Fruit fly (Drosophila melanogaster) whole organism, adult: ENCODE data around the gene app.

Experiments used
- CG11617 ChIP-seq: fragments of 200-800 bp; sonication (Bioruptor generic); optimal IDR thresholded peaks from 2 replicates; lab custom pipeline; 2017; ENCODE audit warnings: mild to moderate bottlenecking, missing biosample characterization, missing genetic modification reagents, missing genetic modification characterization
- CG12768 ChIP-seq: fragments of 200-800 bp; sonication (Bioruptor generic); optimal IDR thresholded peaks from 2 replicates; lab custom pipeline; 2017; ENCODE audit warnings: missing biosample characterization, missing genetic modification characterization, mild to moderate bottlenecking, moderate library complexity, missing genetic modification reagents
- CG14711 ChIP-seq: fragments of 200-800 bp; sonication (Bioruptor generic); optimal IDR thresholded peaks from 2 replicates; lab custom pipeline; 2018; ENCODE audit warnings: missing biosample characterization, mild to moderate bottlenecking, missing genetic modification characterization, moderate library complexity
- CG1620 ChIP-seq: fragments of 200-800 bp; sonication (Bioruptor generic); optimal IDR thresholded peaks from 2 replicates; lab custom pipeline; 2016; ENCODE audit warnings: missing biosample characterization, missing genetic modification characterization
- CG33017 ChIP-seq: fragments of 200-800 bp; sonication (Bioruptor generic); optimal IDR thresholded peaks from 2 replicates; lab custom pipeline; 2018; ENCODE audit warnings: missing biosample characterization, mild to moderate bottlenecking, missing genetic modification characterization, moderate library complexity
- CG5204 ChIP-seq: fragments of 200-800 bp; sonication (Bioruptor generic); optimal IDR thresholded peaks from 2 replicates; lab custom pipeline; 2016; ENCODE audit warnings: missing biosample characterization, missing genetic modification characterization
- CG7045 ChIP-seq: fragments of 200-800 bp; sonication (Bioruptor generic); optimal IDR thresholded peaks from 2 replicates; lab custom pipeline; 2017; ENCODE audit warnings: missing biosample characterization, mild to moderate bottlenecking, missing genetic modification characterization
- Clk ChIP-seq: fragments of 200-800 bp; sonication (Bioruptor generic); optimal IDR thresholded peaks from 2 replicates; lab custom pipeline; 2017; ENCODE audit warnings: missing biosample characterization, missing genetic modification characterization
- Crg-1 ChIP-seq: fragments of 200-800 bp; sonication (Bioruptor generic); optimal IDR thresholded peaks from 2 replicates; lab custom pipeline; 2016; ENCODE audit warnings: missing biosample characterization, missing genetic modification characterization
- Hr96 ChIP-seq: fragments of 200-800 bp; sonication (Bioruptor generic); optimal IDR thresholded peaks from 2 replicates; lab custom pipeline; 2016; ENCODE audit warnings: missing biosample characterization, missing genetic modification characterization
- cnc ChIP-seq, 2 experiments: fragments of >200 bp; optimal IDR thresholded peaks; 2 replicates each; lab custom pipeline; 2017
- kay ChIP-seq: fragments of 200-800 bp; sonication (Bioruptor generic); peaks from one replicate; lab custom pipeline; 2016; ENCODE audit warnings: missing biosample characterization, missing genetic modification characterization, borderline replicate concordance
- tj ChIP-seq: fragments of 200-800 bp; sonication (Bioruptor generic); optimal IDR thresholded peaks from 3 replicates; lab custom pipeline; 2017; ENCODE audit warnings: missing biosample characterization, mild to moderate bottlenecking, missing genetic modification characterization, moderate library complexity
- toe ChIP-seq: fragments of 200-800 bp; sonication (Bioruptor generic); optimal IDR thresholded peaks from 2 replicates; lab custom pipeline; 2016; ENCODE audit warnings: missing biosample characterization, missing genetic modification characterization

dm6 chr3L:12310505-12310904 is 43.9 kb upstream of the app start, which contains the start of gene CG44355:
- TF ChIP-seq tj (GFP tag; lab: Kevin White, UChicago) (no peak), cnc (optimal IDR thresholded peaks at IDR 0.05; lab: Kevin White, UChicago) (no peak), CG5204 (GFP tag; lab: Kevin White, UChicago) (no peak), CG33017 (tag; lab: Kevin White, UChicago) (no peak), Crg-1 (GFP tag; lab: Kevin White, UChicago) (no peak), Clk (no peak), Hr96 (no peak), CG11617 (GFP tag; lab: Kevin White, UChicago) (no peak), CG14711 (tag; lab: Kevin White, UChicago) (no peak), CG1620 (GFP tag; lab: Kevin White, UChicago) (no peak), kay (GFP tag; lab: Kevin White, UChicago) (no peak), CG7045 (no peak), CG12768 (GFP tag; lab: Kevin White, UChicago) (no peak), toe (GFP tag; lab: Kevin White, UChicago) (no peak)
